Worm (Caenorhabditis elegans): ENCODE results near the gene nlp-3.

Gene nlp-3

DNA sequence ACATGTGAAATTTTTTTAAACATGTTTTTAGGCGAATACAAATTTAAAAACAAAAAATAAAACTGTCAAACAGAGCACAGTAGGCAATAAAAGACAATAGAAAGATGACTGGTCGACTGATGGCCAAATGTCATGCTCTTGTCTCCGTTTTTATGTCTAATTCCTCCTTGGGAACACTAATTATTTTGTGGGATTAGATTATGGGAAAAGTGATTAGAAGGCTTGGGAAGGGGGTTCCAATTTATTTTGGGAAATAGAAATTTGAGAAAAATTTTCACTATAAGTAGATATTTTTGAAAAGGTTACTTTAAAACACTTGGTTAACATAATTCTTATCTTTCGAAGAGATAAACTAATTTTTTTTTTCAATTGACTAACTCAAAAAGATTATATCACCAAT, 7.4 kb downstream of the nlp-3 start (continued):
- TF ChIP-seq nhr-90 (tag; optimal IDR thresholded peaks at IDR 0.05) (no peak), F39B2.1 (GFP tag; IDR thresholded peaks at IDR 0.05) (no peak), ztf-26 (tag; optimal IDR thresholded peaks at IDR 0.05) (no peak), B0261.1 (tag; optimal IDR thresholded peaks at IDR 0.05) (no peak), T26A5.8 (tag; optimal IDR thresholded peaks at IDR 0.05) (no peak), F52B5.7 (tag; optimal IDR thresholded peaks at IDR 0.05) (no peak)

DNA sequence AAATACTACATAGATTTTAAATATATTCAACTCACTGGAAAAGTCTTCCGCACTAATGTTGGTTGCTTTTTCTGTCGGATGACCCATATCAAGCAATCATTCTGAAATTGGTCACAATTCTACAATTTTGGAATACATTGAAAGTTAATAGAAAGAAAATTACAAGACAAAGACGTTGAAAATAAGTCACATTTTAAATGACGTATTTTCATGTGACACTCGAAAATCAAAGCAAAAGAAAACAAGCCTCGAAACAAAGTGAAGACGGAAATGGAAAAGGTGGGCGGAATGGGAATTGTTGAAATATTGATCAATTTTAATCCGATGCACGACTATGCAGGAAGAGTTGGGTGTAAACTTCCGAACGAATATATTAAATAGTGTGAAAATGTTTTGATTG, 8.3 kb downstream of the nlp-3 start, which contains the start of gene mob-2:
Gene mob-2 (minus strand): TSS at position 101 of the 400 bp plus-strand sequence.
- TF ChIP-seq ztf-26 (tag; optimal IDR thresholded peaks at IDR 0.05): no peak
- no peak for TF ChIP-seq hrde-1 (tag; optimal IDR thresholded peaks at IDR 0.05; ENCODE audit: borderline replicate concordance)
- TF ChIP-seq die-1 (tag; optimal IDR thresholded peaks at IDR 0.05): no peak
- no peak for TF ChIP-seq hsf-1 (GFP tag; IDR thresholded peaks at IDR 0.05)
- TF ChIP-seq mcd-1 (GFP tag; IDR thresholded peaks at IDR 0.05): no peak
- TF ChIP-seq rec-8 (tag; optimal IDR thresholded peaks at IDR 0.05): no peak
- no peak for TF ChIP-seq B0035.1 (tag; optimal IDR thresholded peaks at IDR 0.05)
- no peak for TF ChIP-seq nfya-2 (GFP tag; IDR thresholded peaks at IDR 0.05)
- TF ChIP-seq T07F8.4 (tag; optimal IDR thresholded peaks at IDR 0.05): no peak
- TF ChIP-seq him-1 (tag; optimal IDR thresholded peaks at IDR 0.05): no peak

DNA sequence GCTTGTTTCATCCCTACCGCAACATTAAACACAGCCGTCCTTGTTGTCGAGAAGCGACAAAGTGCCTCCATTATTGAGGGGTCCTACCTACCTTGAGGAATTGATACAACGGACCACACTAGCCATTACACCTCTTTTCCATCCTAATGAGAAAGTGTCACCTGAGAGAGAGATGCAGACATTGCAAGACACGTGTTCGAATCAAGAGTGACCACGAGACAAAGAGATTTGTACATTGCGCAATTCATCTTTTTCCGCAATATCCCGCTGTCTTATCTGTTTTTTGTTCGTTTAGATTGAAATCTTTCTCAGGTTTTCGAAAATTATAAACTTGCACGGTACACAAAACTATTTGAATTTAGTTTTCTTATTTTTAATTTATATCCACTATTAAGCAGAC, 9.1 kb downstream of the nlp-3 start:
- TF ChIP-seq sdz-38 (tag; optimal IDR thresholded peaks at IDR 0.05): no peak
- TF ChIP-seq cebp-1 (GFP tag; IDR thresholded peaks at IDR 0.05): no peak
- TF ChIP-seq cebp-1 (tag; optimal IDR thresholded peaks at IDR 0.05): peak; percentile 79
- no peak for TF ChIP-seq dpl-1 (GFP tag; optimal IDR thresholded peaks at IDR 0.05)
- no peak for TF ChIP-seq madf-6 (GFP tag; IDR thresholded peaks at IDR 0.05)
- TF ChIP-seq dox-1 (GFP tag; IDR thresholded peaks at IDR 0.05): no peak
- no peak for TF ChIP-seq Y53F4B.3 (GFP tag; IDR thresholded peaks at IDR 0.05)
- TF ChIP-seq F22D6.2 (tag; optimal IDR thresholded peaks at IDR 0.05): no peak
- no peak for TF ChIP-seq F23B12.7 (tag; optimal IDR thresholded peaks at IDR 0.05; ENCODE audit: insufficient read depth)
- no peak for TF ChIP-seq mel-28 (tag; optimal IDR thresholded peaks at IDR 0.05; ENCODE audit: borderline replicate concordance)
- no peak for TF ChIP-seq B0035.1 (tag; optimal IDR thresholded peaks at IDR 0.05)
- TF ChIP-seq unc-62 (GFP tag; optimal IDR thresholded peaks at IDR 0.05): peak; percentile 1
- TF ChIP-seq F49E8.2 (tag; optimal IDR thresholded peaks at IDR 0.05; ENCODE audit: insufficient read depth): no peak
- no peak for TF ChIP-seq Y56A3A.18 (GFP tag; IDR thresholded peaks at IDR 0.05)
- no peak for TF ChIP-seq xnd-1 (tag; optimal IDR thresholded peaks at IDR 0.05)

DNA sequence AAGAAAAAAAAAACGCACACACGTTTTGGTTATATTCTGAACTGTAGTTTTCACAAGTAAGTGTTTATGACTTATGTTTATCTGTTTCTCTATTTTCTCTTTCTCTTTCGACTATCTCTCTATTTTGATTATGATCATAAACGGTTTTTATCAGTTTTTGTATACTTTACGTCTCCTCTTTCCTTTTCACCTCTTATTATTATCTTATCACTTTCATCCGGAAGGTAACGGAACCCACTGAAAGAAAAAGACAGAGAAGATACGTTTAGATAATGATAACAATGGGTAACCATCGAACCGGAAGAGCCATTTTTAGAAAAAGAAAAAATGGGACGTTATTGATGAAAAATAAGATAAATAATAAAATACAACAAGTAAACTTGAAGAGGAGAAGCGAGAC, 12.6 kb downstream of the nlp-3 start:
- TF ChIP-seq nhr-80 (tag; optimal IDR thresholded peaks at IDR 0.05): peak; percentile 85
- TF ChIP-seq ets-4 (GFP tag; optimal IDR thresholded peaks at IDR 0.05): peak; percentile 15
- no peak for TF ChIP-seq ccch-3 (GFP tag; optimal IDR thresholded peaks at IDR 0.05)
- TF ChIP-seq lin-40 (tag; optimal IDR thresholded peaks at IDR 0.05): peak; percentile 17
- no peak for TF ChIP-seq akir-1 (GFP tag; optimal IDR thresholded peaks at IDR 0.05)
- TF ChIP-seq unc-62 (GFP tag; optimal IDR thresholded peaks at IDR 0.05): peak; percentile 59
- no peak for TF ChIP-seq aptf-2 (GFP tag; conservative IDR thresholded peaks at IDR 0.05)

All from whole organism, young adult.